Fruit fly (Drosophila melanogaster): ENCODE results near the gene CG13460.

The CG13460 gene

DNA sequence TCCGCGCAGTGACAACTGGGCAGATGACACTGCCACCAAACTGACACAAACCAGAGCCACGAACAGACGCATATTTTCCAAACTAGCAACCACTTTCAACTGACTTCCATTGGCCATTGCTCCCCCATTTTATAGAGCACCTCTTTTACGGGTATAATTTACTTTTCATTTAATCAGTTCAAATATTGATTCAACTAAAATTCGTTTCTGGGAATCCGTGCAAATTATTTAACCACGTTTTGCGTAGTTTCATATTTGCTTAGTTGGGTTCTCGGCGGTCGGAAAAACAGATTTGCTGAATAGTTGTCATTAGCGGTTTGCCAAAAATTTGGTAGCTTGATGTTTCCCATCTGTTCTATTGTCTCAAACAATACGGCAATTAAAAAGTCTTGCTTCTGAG is at the start of gene CG13460:
CG13460 (minus strand) TSS at position 101 of the 400 bp plus-strand sequence.
- TF ChIP-seq bab1 (GFP tag; optimal IDR thresholded peaks at IDR 0.05) (no peak), CG1620 (GFP tag; optimal IDR thresholded peaks at IDR 0.05) (no peak), ovo (GFP tag; optimal IDR thresholded peaks at IDR 0.05) (no peak), CG7101 (tag; optimal IDR thresholded peaks at IDR 0.05) (no peak), Mnt (GFP tag; optimal IDR thresholded peaks at IDR 0.05) (no peak), tj (GFP tag; optimal IDR thresholded peaks at IDR 0.05) (no peak), CG11617 (GFP tag; optimal IDR thresholded peaks at IDR 0.05) (no peak), cnc (optimal IDR thresholded peaks at IDR 0.05) (no peak), CG5204 (GFP tag; optimal IDR thresholded peaks at IDR 0.05) (no peak), pad (GFP tag; optimal IDR thresholded peaks at IDR 0.05) (no peak), CG14711 (tag; optimal IDR thresholded peaks at IDR 0.05) (no peak), toe (GFP tag; optimal IDR thresholded peaks at IDR 0.05) (no peak), Crg-1 (GFP tag; optimal IDR thresholded peaks at IDR 0.05) (no peak), CG12768 (GFP tag; optimal IDR thresholded peaks at IDR 0.05) (no peak), Hr96 (GFP tag; optimal IDR thresholded peaks at IDR 0.05) (no peak), CG7045 (GFP tag; optimal IDR thresholded peaks at IDR 0.05) (no peak), kay (GFP tag; ENCODE audit: borderline replicate concordance) (no peak)

- TF ChIP-seq pad (GFP tag; optimal IDR thresholded peaks at IDR 0.05) (no peak), toe (GFP tag; optimal IDR thresholded peaks at IDR 0.05) (no peak), CG7045 (GFP tag; optimal IDR thresholded peaks at IDR 0.05) (no peak), ovo (GFP tag; optimal IDR thresholded peaks at IDR 0.05) (no peak)
Measured at dm6 chr3L:15108948-15109347, 47.4 kb upstream of the CG13460 start.

DNA sequence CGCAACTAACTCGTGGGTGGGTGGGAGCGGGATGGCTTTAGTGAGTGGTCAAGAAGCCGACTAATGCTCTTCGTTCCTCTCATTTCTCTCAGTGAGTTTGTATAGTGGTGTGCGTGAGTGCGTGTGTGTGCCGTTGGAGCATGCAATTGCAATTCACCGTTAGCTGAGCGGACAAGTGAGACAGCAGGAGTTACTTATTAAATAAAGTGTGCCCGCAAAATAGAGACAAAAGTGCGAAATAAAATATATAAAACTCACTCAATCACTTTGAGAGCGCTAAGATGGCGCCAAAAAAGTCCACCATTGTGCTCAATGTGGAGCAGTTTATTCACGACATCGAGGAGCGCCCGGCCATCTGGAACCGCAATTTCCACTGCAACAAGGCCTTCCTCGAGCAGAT is 47.0 kb upstream of the CG13460 start:
- TF ChIP-seq ovo (GFP tag; optimal IDR thresholded peaks at IDR 0.05) (peak; percentile 45), pad (GFP tag; optimal IDR thresholded peaks at IDR 0.05) (peak; percentile 24), cnc (optimal IDR thresholded peaks at IDR 0.05) (no peak)

DNA sequence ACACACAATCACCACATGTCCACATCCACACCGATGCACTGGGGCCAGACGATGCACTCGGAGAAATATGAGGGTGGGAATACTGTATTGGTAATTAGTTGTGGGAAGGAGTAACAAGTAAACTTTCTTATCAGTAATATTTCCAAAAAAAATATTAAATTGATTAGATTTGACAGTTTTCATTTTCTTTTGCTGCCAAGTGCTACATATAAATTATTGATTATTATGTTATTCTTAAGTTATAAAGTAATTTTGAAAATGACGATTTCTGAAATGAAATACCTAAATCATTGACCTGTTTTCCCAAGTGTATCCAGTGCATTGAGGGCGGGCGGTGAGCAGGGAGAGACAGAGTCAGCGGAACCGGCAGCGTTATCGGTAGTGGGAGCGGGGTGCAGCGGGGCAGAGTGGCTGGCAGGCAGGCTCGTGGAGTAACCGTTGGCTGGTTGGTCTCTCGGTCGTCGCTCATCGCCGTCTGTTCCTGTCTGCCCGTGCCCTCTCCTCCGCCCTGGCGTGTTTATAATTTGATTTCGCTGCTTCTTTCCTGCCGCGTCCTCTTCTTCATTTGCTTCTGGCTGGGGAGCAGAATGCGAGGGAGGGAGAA is 46.4 kb upstream of the CG13460 start:
- no peak for TF ChIP-seq Mnt (GFP tag; optimal IDR thresholded peaks at IDR 0.05)
- TF ChIP-seq toe (GFP tag; optimal IDR thresholded peaks at IDR 0.05): peak; percentile 10
- no peak for TF ChIP-seq Crg-1 (GFP tag; optimal IDR thresholded peaks at IDR 0.05)
- no peak for TF ChIP-seq cic (GFP tag; optimal IDR thresholded peaks at IDR 0.05)
- peak; percentile 31 for TF ChIP-seq kay (GFP tag; ENCODE audit: borderline replicate concordance)
- peak; percentile 7 for TF ChIP-seq Hr96 (GFP tag; optimal IDR thresholded peaks at IDR 0.05)
- no peak for TF ChIP-seq CG1620 (GFP tag; optimal IDR thresholded peaks at IDR 0.05)
- peak; percentile 7 for TF ChIP-seq CG5204 (GFP tag; optimal IDR thresholded peaks at IDR 0.05)
- TF ChIP-seq bab1 (GFP tag; optimal IDR thresholded peaks at IDR 0.05): peak; percentile 52
- TF ChIP-seq cnc (optimal IDR thresholded peaks at IDR 0.05): no peak
- no peak for TF ChIP-seq ovo (GFP tag; optimal IDR thresholded peaks at IDR 0.05)
- TF ChIP-seq CG11617 (GFP tag; optimal IDR thresholded peaks at IDR 0.05): peak; percentile 63
- TF ChIP-seq CG12768 (GFP tag; optimal IDR thresholded peaks at IDR 0.05): no peak
- TF ChIP-seq CG7101 (tag; optimal IDR thresholded peaks at IDR 0.05): peak; percentile 64
- TF ChIP-seq tj (GFP tag; optimal IDR thresholded peaks at IDR 0.05): peak; percentile 5
- TF ChIP-seq CG14711 (tag; optimal IDR thresholded peaks at IDR 0.05): peak; percentile 60
- no peak for TF ChIP-seq Clk (GFP tag; optimal IDR thresholded peaks at IDR 0.05)
- peak; percentile 19 for TF ChIP-seq CG33017 (tag; optimal IDR thresholded peaks at IDR 0.05)
- peak; percentile 66 for TF ChIP-seq pad (GFP tag; optimal IDR thresholded peaks at IDR 0.05)
- TF ChIP-seq CG7045 (GFP tag; optimal IDR thresholded peaks at IDR 0.05): peak; percentile 24

DNA sequence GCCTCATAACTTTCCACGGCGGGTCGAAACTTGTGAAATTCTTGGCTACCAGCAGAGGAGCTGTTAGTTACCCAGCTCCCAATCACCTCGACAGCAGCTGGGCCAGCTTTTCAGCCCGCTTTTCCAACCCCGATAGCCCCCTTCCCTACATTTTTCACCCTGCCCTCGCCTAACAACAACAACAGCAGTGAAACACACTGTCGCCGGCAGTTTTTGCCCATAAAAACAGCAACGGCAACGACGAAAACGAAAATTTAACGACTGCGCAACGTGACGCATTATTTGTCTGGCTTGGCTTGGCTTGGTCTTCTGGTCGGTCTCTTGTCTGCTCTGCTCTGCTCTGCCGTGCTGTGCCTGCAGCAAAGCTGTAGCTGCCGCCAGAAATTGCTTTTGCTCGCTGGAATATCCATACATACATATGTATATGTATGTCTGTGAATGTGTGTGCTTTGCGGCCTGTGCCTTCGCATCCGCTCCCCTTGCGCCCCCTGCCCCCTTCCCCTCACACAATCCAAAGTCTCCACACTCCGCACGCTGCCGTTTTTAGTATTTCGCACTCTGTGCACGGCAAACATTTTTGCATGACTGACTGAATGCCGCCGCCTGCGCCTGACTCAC is 45.8 kb upstream of the CG13460 start:
- TF ChIP-seq tj (GFP tag; optimal IDR thresholded peaks at IDR 0.05) (peak; percentile 80), CG14711 (tag; optimal IDR thresholded peaks at IDR 0.05) (no peak)

dm6 chr3L:15105566-15106207 is 44.2 kb upstream of the CG13460 start, which contains the start of gene CG45071:
CG45071 (plus strand) TSS chr3L:15105882.
- TF ChIP-seq CG7045 (GFP tag; optimal IDR thresholded peaks at IDR 0.05) (no peak), tj (GFP tag; optimal IDR thresholded peaks at IDR 0.05) (peak; percentile 94), pad (GFP tag; optimal IDR thresholded peaks at IDR 0.05) (peak; percentile 26), ovo (GFP tag; optimal IDR thresholded peaks at IDR 0.05) (peak; percentile 52)

dm6 chr3L:15104849-15105555 is 43.5 kb upstream of the CG13460 start:
- TF ChIP-seq Mnt (GFP tag; optimal IDR thresholded peaks at IDR 0.05) (no peak), CG12768 (GFP tag; optimal IDR thresholded peaks at IDR 0.05) (peak; percentile 22), CG5204 (GFP tag; optimal IDR thresholded peaks at IDR 0.05) (peak; percentile 51), CG33017 (tag; optimal IDR thresholded peaks at IDR 0.05) (peak; percentile 39), Hr96 (GFP tag; optimal IDR thresholded peaks at IDR 0.05) (peak; percentile 38), CG1620 (GFP tag; optimal IDR thresholded peaks at IDR 0.05) (no peak), CG7045 (GFP tag; optimal IDR thresholded peaks at IDR 0.05) (no peak), CG7101 (tag; optimal IDR thresholded peaks at IDR 0.05) (peak; percentile 23)

Measured in whole organism, adult.